Worm (Caenorhabditis elegans): ENCODE data around the gene clip-1.
A peak's percentile ranks its signal among the peaks of the same experiment; 100 is the strongest.

clip-1 gene

DNA sequence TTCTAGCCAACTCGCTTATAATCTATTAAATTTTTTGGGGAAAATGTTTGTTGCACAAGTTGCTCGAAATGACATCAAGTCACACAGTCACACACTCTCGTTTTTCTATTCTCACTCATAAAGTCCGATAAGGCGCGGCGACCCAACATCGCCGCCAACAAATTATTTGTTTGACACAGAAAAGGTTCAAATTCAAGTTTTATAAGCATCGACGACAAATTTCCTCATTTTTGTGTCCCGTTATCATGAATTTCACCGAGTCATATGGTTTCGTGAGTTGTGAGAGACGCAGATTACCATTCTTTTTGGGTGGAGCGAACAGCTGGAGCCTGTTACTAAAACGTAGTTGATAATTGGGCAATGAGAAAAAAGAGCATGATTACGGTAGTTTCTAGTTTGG, 21.0 kb upstream of the clip-1 start (continued):
- TF ChIP-seq skn-1 (tag; optimal IDR thresholded peaks at IDR 0.05) (no peak), spr-3 (GFP tag; optimal IDR thresholded peaks at IDR 0.05) (no peak), spr-1 (tag; optimal IDR thresholded peaks at IDR 0.05) (no peak), zag-1 (tag; optimal IDR thresholded peaks at IDR 0.05) (no peak), dmd-8 (GFP tag; IDR thresholded peaks at IDR 0.05) (no peak), jun-1 (tag; optimal IDR thresholded peaks at IDR 0.05) (no peak), dmd-9 (GFP tag; IDR thresholded peaks at IDR 0.05) (no peak), snpc-4 (tag; optimal IDR thresholded peaks at IDR 0.05) (no peak), Y5F2A.4 (GFP tag; optimal IDR thresholded peaks at IDR 0.05) (no peak), tag-97 (GFP tag; IDR thresholded peaks at IDR 0.05) (no peak), daf-12 (tag; optimal IDR thresholded peaks at IDR 0.05) (no peak), daf-19 (GFP tag; conservative IDR thresholded peaks at IDR 0.05) (no peak), unc-130 (GFP tag; optimal IDR thresholded peaks at IDR 0.05) (no peak), ZK337.2 (GFP tag; IDR thresholded peaks at IDR 0.05) (no peak), ama-1 (optimal IDR thresholded peaks at IDR 0.05) (no peak), aha-1 (tag) (no peak), hlh-30 (tag; optimal IDR thresholded peaks at IDR 0.05; ENCODE audit: insufficient read depth) (peak; percentile 46), egl-43 (GFP tag; IDR thresholded peaks at IDR 0.05) (no peak), nhr-102 (tag; optimal IDR thresholded peaks at IDR 0.05) (peak; percentile 47), ctbp-1 (GFP tag; IDR thresholded peaks at IDR 0.05) (no peak), dmd-6 (GFP tag; IDR thresholded peaks at IDR 0.05) (peak; percentile 95), saeg-2 (GFP tag; IDR thresholded peaks at IDR 0.05) (no peak), dve-1 (tag; optimal IDR thresholded peaks at IDR 0.05; ENCODE audit: insufficient read depth) (peak; percentile 76), arid-1 (GFP tag; conservative IDR thresholded peaks at IDR 0.05) (no peak), ceh-44 (GFP tag; IDR thresholded peaks at IDR 0.05) (no peak), nhr-28 (tag; optimal IDR thresholded peaks at IDR 0.05) (peak; percentile 88), mdt-29 (GFP tag; IDR thresholded peaks at IDR 0.05) (no peak)

DNA sequence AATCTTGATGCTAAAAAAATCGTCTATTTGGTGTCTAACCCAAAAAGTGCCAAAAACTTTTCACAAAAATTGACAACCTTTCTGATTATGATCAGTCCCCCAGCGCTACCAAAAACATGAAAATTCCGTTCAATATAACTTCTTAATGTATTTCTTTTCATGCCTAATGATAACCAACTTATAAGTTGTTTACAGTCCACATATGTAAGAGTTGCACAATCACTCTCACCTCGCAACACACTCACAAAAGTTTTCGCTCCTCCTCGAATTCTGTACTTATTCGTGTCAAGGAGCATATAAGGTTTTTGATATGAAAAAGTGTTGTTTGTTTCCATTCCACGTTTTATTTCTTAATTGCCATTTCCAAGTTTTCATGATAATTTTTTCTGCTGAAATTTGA, 19.7 kb upstream of the clip-1 start:
- TF ChIP-seq aha-1 (tag) (no peak), daf-12 (tag; optimal IDR thresholded peaks at IDR 0.05) (no peak), daf-16 (GFP tag; optimal IDR thresholded peaks at IDR 0.05) (no peak), daf-16 (tag; optimal IDR thresholded peaks at IDR 0.05) (peak; percentile 92), ceh-20 (GFP tag; IDR thresholded peaks at IDR 0.05) (no peak), ama-1 (optimal IDR thresholded peaks at IDR 0.05) (no peak), T20F7.1 (GFP tag; optimal IDR thresholded peaks at IDR 0.05) (no peak), mxl-2 (GFP tag; conservative IDR thresholded peaks at IDR 0.05) (no peak), pqm-1 (tag; optimal IDR thresholded peaks at IDR 0.05) (peak; percentile 53), skn-1 (tag; optimal IDR thresholded peaks at IDR 0.05) (no peak), ceh-44 (GFP tag; IDR thresholded peaks at IDR 0.05) (no peak), ZK546.5 (tag; optimal IDR thresholded peaks at IDR 0.05) (no peak), dmd-6 (GFP tag; IDR thresholded peaks at IDR 0.05) (0 out of 2 replicates have a peak, but pooled peaks have one; percentile 9), daf-19 (GFP tag; conservative IDR thresholded peaks at IDR 0.05) (no peak)

DNA sequence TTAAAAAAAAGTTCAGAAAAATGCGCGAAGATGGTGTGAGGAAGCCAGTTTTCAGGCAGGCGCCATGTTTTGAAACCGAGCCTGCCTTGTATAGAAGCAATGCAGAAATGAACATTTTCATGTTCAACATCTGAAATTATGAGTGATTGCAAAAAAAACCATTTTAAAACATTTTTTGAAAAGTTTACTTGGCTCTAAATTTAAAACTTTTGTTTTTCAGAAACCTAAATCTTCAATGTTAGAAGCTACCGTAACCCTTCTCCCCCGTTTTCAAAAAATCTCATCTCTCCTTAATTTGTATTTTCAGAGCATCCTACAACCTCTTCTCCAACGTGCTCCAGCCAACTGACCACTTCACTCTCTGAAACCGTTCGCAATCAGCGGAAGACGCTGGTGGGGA, 12.6 kb upstream of the clip-1 start, which contains the start of gene fozi-1:
fozi-1 (plus strand) TSS at position 301 of the 400 bp plus-strand sequence.
- no peak for TF ChIP-seq nhr-237 (tag; optimal IDR thresholded peaks at IDR 0.05)
- TF ChIP-seq lin-38 (GFP tag; IDR thresholded peaks at IDR 0.05) = no peak
- no peak for TF ChIP-seq lim-7 (GFP tag; IDR thresholded peaks at IDR 0.05)
- TF ChIP-seq madf-5 (GFP tag; IDR thresholded peaks at IDR 0.05) = no peak
- no peak for TF ChIP-seq mep-1 (tag; optimal IDR thresholded peaks at IDR 0.05)
- no peak for TF ChIP-seq lin-15B (tag; optimal IDR thresholded peaks at IDR 0.05)
- TF ChIP-seq zfp-3 (GFP tag; conservative IDR thresholded peaks at IDR 0.05) = no peak
- TF ChIP-seq ztf-7 (tag; optimal IDR thresholded peaks at IDR 0.05) = no peak
